Fruit fly (Drosophila melanogaster) whole organism, wandering third instar larva: ENCODE results near the gene lilli.

Source experiments
- Abd-B ChIP-seq: fragments of >200 bp; optimal IDR thresholded peaks from 2 replicates; lab custom pipeline; 2017; ENCODE audit warnings: missing biosample characterization, missing genetic modification characterization
- CG32264 ChIP-seq: fragments of 200-800 bp; sonication (Bioruptor generic); optimal IDR thresholded peaks from 2 replicates; lab custom pipeline; 2016; ENCODE audit warnings: missing biosample characterization, missing genetic modification characterization
- CG9705 ChIP-seq: fragments of 200-800 bp; sonication (Bioruptor generic); optimal IDR thresholded peaks from 2 replicates; lab custom pipeline; 2018; ENCODE audit warnings: missing biosample characterization, mild to moderate bottlenecking, missing genetic modification characterization
- CrebA ChIP-seq: fragments of 200-800 bp; sonication (Bioruptor generic); optimal IDR thresholded peaks from 2 replicates; lab custom pipeline; 2016; ENCODE audit warnings: missing biosample characterization, mild to moderate bottlenecking, missing genetic modification characterization, borderline replicate concordance
- Dfd ChIP-seq: fragments of >200 bp; optimal IDR thresholded peaks from 2 replicates; lab custom pipeline; 2017; ENCODE audit warnings: missing biosample characterization, missing genetic modification characterization
- Dif ChIP-seq: fragments of 200-275, 200-300 bp; sonication (Bioruptor generic); optimal IDR thresholded peaks from 2 replicates; lab custom pipeline; 2018; ENCODE audit warnings: missing biosample characterization, missing genetic modification characterization; ENCODE audit not compliant: partially characterized antibody
- GATAd ChIP-seq: sonication (Bioruptor generic); optimal IDR thresholded peaks from 2 replicates; lab custom pipeline; 2016; ENCODE audit warnings: missing biosample characterization, missing genetic modification characterization
- HLH106 ChIP-seq: fragments of 200-800 bp; optimal IDR thresholded peaks from 3 replicates; lab custom pipeline; 2019; ENCODE audit warnings: missing biosample characterization, mild to moderate bottlenecking, missing genetic modification characterization, moderate library complexity
- Hnf4 ChIP-seq: fragments of 200-800 bp; sonication (Bioruptor generic); optimal IDR thresholded peaks from 2 replicates; lab custom pipeline; 2016; ENCODE audit warnings: missing biosample characterization, mild to moderate bottlenecking, missing genetic modification characterization
- Hr78 ChIP-seq: fragments of >200 bp; optimal IDR thresholded peaks from 2 replicates; lab custom pipeline; 2017; ENCODE audit warnings: missing biosample characterization, missing genetic modification characterization
- Hr83 ChIP-seq: fragments of 200-300 bp; sonication (Bioruptor generic); optimal IDR thresholded peaks from 2 replicates; lab custom pipeline; 2016; ENCODE audit warnings: missing biosample characterization, mild to moderate bottlenecking, missing genetic modification characterization, moderate library complexity; ENCODE audit not compliant: poor library complexity, severe bottlenecking
- Jra ChIP-seq: sonication (Bioruptor generic); optimal IDR thresholded peaks from 2 replicates; lab custom pipeline; 2016; ENCODE audit warnings: missing biosample characterization, missing genetic modification characterization
- Mio ChIP-seq: sonication (Bioruptor generic); optimal IDR thresholded peaks from 2 replicates; lab custom pipeline; 2016; ENCODE audit warnings: missing biosample characterization, missing genetic modification characterization
- Myc ChIP-seq: fragments of >200 bp; optimal IDR thresholded peaks from 2 replicates; lab custom pipeline; 2017
- N ChIP-seq: fragments of >200 bp; optimal IDR thresholded peaks from 2 replicates; lab custom pipeline; 2018; ENCODE audit warnings: missing biosample characterization, missing external identifiers, missing genetic modification characterization
- OdsH ChIP-seq: fragments of 200-800 bp; sonication (Bioruptor generic); optimal IDR thresholded peaks from 2 replicates; lab custom pipeline; 2016; ENCODE audit warnings: missing biosample characterization, mild to moderate bottlenecking, missing genetic modification characterization
- Rel ChIP-seq, 2 experiments: fragments of 200-800 bp; sonication (Bioruptor generic) in 1 of 2; optimal IDR thresholded peaks; 2 replicates in 1 of 2; 3 replicates in 1 of 2; lab custom pipeline; 2016 to 2019; ENCODE audit warnings: mild to moderate bottlenecking in 2 of 2, missing biosample characterization in 2 of 2, missing genetic modification characterization in 2 of 2, moderate library complexity in 1 of 2
- Sp1 ChIP-seq: fragments of 200-800 bp; sonication (Bioruptor generic); optimal IDR thresholded peaks from 3 replicates; lab custom pipeline; 2019; ENCODE audit warnings: missing biosample characterization, mild to moderate bottlenecking, missing genetic modification characterization, moderate library complexity
- Vsx2 ChIP-seq: fragments of 200-300, 225-300 bp; sonication (Bioruptor generic); optimal IDR thresholded peaks from 2 replicates; lab custom pipeline; 2018; ENCODE audit warnings: missing biosample characterization, missing genetic modification characterization; ENCODE audit not compliant: partially characterized antibody
- br ChIP-seq: fragments of 200-800 bp; sonication (Bioruptor generic); optimal IDR thresholded peaks from 2 replicates; lab custom pipeline; 2016; ENCODE audit warnings: missing biosample characterization, missing genetic modification characterization
- brk ChIP-seq: fragments of 200-800 bp; sonication (Bioruptor generic); optimal IDR thresholded peaks from 2 replicates; lab custom pipeline; 2016; ENCODE audit warnings: missing biosample characterization, mild to moderate bottlenecking, missing genetic modification characterization
- dl ChIP-seq, 2 experiments: fragments of 175-275, 200-275 bp in 1 of 2; fragments of 200-275 bp in 1 of 2; sonication (Bioruptor generic); optimal IDR thresholded peaks; lab custom pipeline; 2018; ENCODE audit warnings: mild to moderate bottlenecking in 2 of 2, missing biosample characterization in 2 of 2, missing genetic modification characterization in 2 of 2, moderate library complexity in 2 of 2; ENCODE audit not compliant: partially characterized antibody in 2 of 2, insufficient read depth in 1 of 2
- dmrt93B ChIP-seq: fragments of 200-800 bp; sonication (Bioruptor generic); optimal IDR thresholded peaks from 2 replicates; lab custom pipeline; 2018; ENCODE audit warnings: missing biosample characterization, mild to moderate bottlenecking, missing genetic modification characterization
- dsf ChIP-seq: sonication (Bioruptor generic); optimal IDR thresholded peaks from 2 replicates; lab custom pipeline; 2016; ENCODE audit warnings: missing biosample characterization, missing genetic modification characterization, borderline replicate concordance
- ey ChIP-seq: fragments of 200-800 bp; sonication (Bioruptor generic); optimal IDR thresholded peaks from 2 replicates; lab custom pipeline; 2016; ENCODE audit warnings: missing biosample characterization, missing genetic modification characterization
- foxo ChIP-seq, 2 experiments: fragments of 200-800 bp; sonication (Bioruptor generic); optimal IDR thresholded peaks; 2 replicates in 1 of 2; 3 replicates in 1 of 2; lab custom pipeline; 2016 to 2017; ENCODE audit warnings: missing biosample characterization in 2 of 2, missing genetic modification characterization in 2 of 2
- fru ChIP-seq: fragments of 200-800 bp; sonication (Bioruptor generic); optimal IDR thresholded peaks from 3 replicates; lab custom pipeline; 2016; ENCODE audit warnings: missing biosample characterization, mild to moderate bottlenecking, missing genetic modification characterization
- h ChIP-seq: fragments of 200-800 bp; sonication (Bioruptor generic); optimal IDR thresholded peaks from 3 replicates; lab custom pipeline; 2016; ENCODE audit warnings: missing biosample characterization, mild to moderate bottlenecking, missing genetic modification characterization
- jim ChIP-seq: fragments of 175-275, 200-325 bp; sonication (Bioruptor generic); optimal IDR thresholded peaks from 2 replicates; lab custom pipeline; 2016; ENCODE audit warnings: missing biosample characterization, mild to moderate bottlenecking, missing genetic modification characterization
- lola ChIP-seq: fragments of >200 bp; optimal IDR thresholded peaks from 2 replicates; lab custom pipeline; 2017; ENCODE audit warnings: missing biosample characterization, missing genetic modification characterization
- pan ChIP-seq: fragments of >200 bp; optimal IDR thresholded peaks from 2 replicates; lab custom pipeline; 2017
- psq ChIP-seq: fragments of 200-800 bp; sonication (Bioruptor generic); optimal IDR thresholded peaks from 3 replicates; lab custom pipeline; 2017; ENCODE audit warnings: missing biosample characterization, mild to moderate bottlenecking, missing genetic modification characterization, moderate library complexity
- rgr ChIP-seq: fragments of 200-800 bp; sonication (Bioruptor generic); optimal IDR thresholded peaks from 3 replicates; lab custom pipeline; 2016; ENCODE audit warnings: missing biosample characterization, mild to moderate bottlenecking, missing genetic modification characterization
- sage ChIP-seq: fragments of 200-800 bp; sonication (Bioruptor generic); optimal IDR thresholded peaks from 2 replicates; lab custom pipeline; 2016; ENCODE audit warnings: missing biosample characterization, mild to moderate bottlenecking, missing genetic modification characterization
- sv ChIP-seq: fragments of 200-800 bp; sonication (Bioruptor generic); optimal IDR thresholded peaks from 3 replicates; lab custom pipeline; 2016; ENCODE audit warnings: missing biosample characterization, missing genetic modification characterization
- tai ChIP-seq: sonication (Bioruptor generic); optimal IDR thresholded peaks from 2 replicates; lab custom pipeline; 2016; ENCODE audit warnings: missing biosample characterization, missing genetic modification characterization
- usp ChIP-seq: fragments of >200 bp; optimal IDR thresholded peaks from 2 replicates; lab custom pipeline; 2017; ENCODE audit warnings: missing biosample characterization, missing genetic modification characterization
- woc ChIP-seq: sonication (Bioruptor generic); optimal IDR thresholded peaks from 2 replicates; lab custom pipeline; 2016; ENCODE audit warnings: missing biosample characterization, mild to moderate bottlenecking, missing genetic modification characterization

Gene lilli

dm6 chr2L:2966917-2967316 lies 81.2 kb downstream of the lilli start:
- TF ChIP-seq HLH106 (tag; lab: Kevin White, UChicago) (no peak), dsf (no peak), Hr78 (GFP tag; lab: Kevin White, UChicago) (no peak), ey (no peak), sv (GFP tag; lab: Kevin White, UChicago) (no peak), tai (GFP tag; lab: Kevin White, UChicago) (no peak), Vsx2 (GFP tag; lab: Kevin White, UChicago) (no peak), sage (GFP tag; lab: Kevin White, UChicago) (no peak), Jra (no peak), dl (GFP tag; optimal IDR thresholded peaks at IDR 0.05; lab: Kevin White, UChicago; ENCODE audit: insufficient read depth in 1 of 2, partially characterized antibody in 2 of 2) (no peak)

dm6 chr2L:2969438-2969837 lies 83.7 kb downstream of the lilli start, which contains the start of gene Ts:
TSS of gene Ts (minus strand) at chr2L:2969638.
- TF ChIP-seq usp (GFP tag; lab: Kevin White, UChicago), result no peak
- TF ChIP-seq CG9705 (GFP tag; lab: Kevin White, UChicago), result no peak
- no peak for TF ChIP-seq sage (GFP tag; lab: Kevin White, UChicago)
- no peak for TF ChIP-seq Jra
- TF ChIP-seq HLH106 (tag; lab: Kevin White, UChicago), result no peak
- no peak for TF ChIP-seq rgr
- TF ChIP-seq Vsx2 (GFP tag; lab: Kevin White, UChicago), result no peak
- no peak for TF ChIP-seq dl (GFP tag; optimal IDR thresholded peaks at IDR 0.05; lab: Kevin White, UChicago; ENCODE audit: insufficient read depth in 1 of 2, partially characterized antibody in 2 of 2)
- no peak for TF ChIP-seq h
- TF ChIP-seq N (GFP tag; lab: Kevin White, UChicago), result no peak
- no peak for TF ChIP-seq Hr83 (GFP tag; lab: Kevin White, UChicago)
- TF ChIP-seq Hnf4 (GFP tag; lab: Kevin White, UChicago), result no peak
- TF ChIP-seq brk (GFP tag; lab: Kevin White, UChicago), result no peak
- no peak for TF ChIP-seq CrebA (GFP tag; lab: Kevin White, UChicago)
- TF ChIP-seq br (GFP tag; lab: Kevin White, UChicago), result no peak
- TF ChIP-seq OdsH, result no peak
- no peak for TF ChIP-seq Mio (GFP tag; lab: Kevin White, UChicago)
- no peak for TF ChIP-seq Myc
- TF ChIP-seq, all 38 proteins: peak for 0

- TF ChIP-seq brk (GFP tag; lab: Kevin White, UChicago) (no peak), fru (GFP tag; lab: Kevin White, UChicago) (peak; percentile 83), Rel (GFP tag; optimal IDR thresholded peaks at IDR 0.05; lab: Kevin White, UChicago) (no peak), Rel (tag; optimal IDR thresholded peaks at IDR 0.05; lab: Kevin White, UChicago) (peak; percentile 89), pan (lab: Kevin White, UChicago) (no peak), foxo (GFP tag; optimal IDR thresholded peaks at IDR 0.05; lab: Kevin White, UChicago) (peak in 1 of 2 experiments; percentile 91), psq (GFP tag; lab: Kevin White, UChicago) (peak; percentile 86), Jra (peak; percentile 78), CrebA (GFP tag; lab: Kevin White, UChicago) (no peak), Sp1 (GFP tag; lab: Kevin White, UChicago) (peak; percentile 90), Vsx2 (GFP tag; lab: Kevin White, UChicago) (no peak), HLH106 (tag; lab: Kevin White, UChicago) (peak; percentile 90), lola (GFP tag; lab: Kevin White, UChicago) (no peak), Myc (peak; percentile 55), sage (GFP tag; lab: Kevin White, UChicago) (no peak), br (GFP tag; lab: Kevin White, UChicago) (peak; percentile 77), OdsH (peak; percentile 88), Abd-B (GFP tag; lab: Kevin White, UChicago) (no peak), Hnf4 (GFP tag; lab: Kevin White, UChicago) (no peak), sv (GFP tag; lab: Kevin White, UChicago) (peak; percentile 89), Hr83 (GFP tag; lab: Kevin White, UChicago) (peak; percentile 39), GATAd (GFP tag; lab: Kevin White, UChicago) (peak; percentile 43), dsf (peak; percentile 38), Hr78 (GFP tag; lab: Kevin White, UChicago) (no peak), Dif (GFP tag; lab: Kevin White, UChicago) (no peak), rgr (peak; percentile 90), ey (peak; percentile 81), Dfd (no peak), CG32264 (peak; percentile 18), tai (GFP tag; lab: Kevin White, UChicago) (no peak), woc (GFP tag; lab: Kevin White, UChicago) (peak; percentile 88), N (GFP tag; lab: Kevin White, UChicago) (no peak), h (peak; percentile 86), usp (GFP tag; lab: Kevin White, UChicago) (no peak), Mio (GFP tag; lab: Kevin White, UChicago) (no peak), jim (GFP tag; lab: Kevin White, UChicago) (no peak), dl (GFP tag; optimal IDR thresholded peaks at IDR 0.05; lab: Kevin White, UChicago; ENCODE audit: insufficient read depth in 1 of 2, partially characterized antibody in 2 of 2) (no peak), dmrt93B (peak; percentile 93), CG9705 (GFP tag; lab: Kevin White, UChicago) (peak; percentile 84)
These were observed 86.8 kb downstream of the lilli start, which contains the start of the genes Rrp1 and gammaTub23C for dm6 chr2L:2972439-2972936. TSS of gene Rrp1 (minus strand) at chr2L:2972508. TSS of gene gammaTub23C (plus strand) at chr2L:2972891.
